Fruit fly (Drosophila melanogaster) whole organism, embryonic: ENCODE results near the gene CG7702.
A peak's percentile ranks its signal among the peaks of the same experiment; 100 is the strongest.

Experiments used
- Atf3 ChIP-seq: fragments of 200-800 bp; sonication (Bioruptor generic); optimal IDR thresholded peaks from 3 replicates; lab custom pipeline; 2016; ENCODE audit warnings: missing biosample characterization, missing genetic modification characterization
- B-H2 ChIP-seq: fragments of 200-800 bp; sonication (Bioruptor generic); optimal IDR thresholded peaks from 2 replicates; lab custom pipeline; 2018; ENCODE audit warnings: missing biosample characterization, mild to moderate bottlenecking, missing genetic modification characterization
- Bteb2 ChIP-seq: fragments of 200-800 bp; sonication (Bioruptor generic); optimal IDR thresholded peaks from 2 replicates; lab custom pipeline; 2016; ENCODE audit warnings: missing biosample characterization, missing genetic modification characterization
- CG10979 ChIP-seq: fragments of 200-800 bp; sonication (Bioruptor generic); optimal IDR thresholded peaks from 2 replicates; lab custom pipeline; 2018; ENCODE audit warnings: missing biosample characterization, mild to moderate bottlenecking, missing genetic modification characterization, moderate library complexity
- CG11398 ChIP-seq: fragments of 200-800 bp; sonication (Bioruptor generic); optimal IDR thresholded peaks from 2 replicates; lab custom pipeline; 2016; ENCODE audit warnings: missing biosample characterization, missing genetic modification characterization
- CG12299 ChIP-seq: fragments of 200-800 bp; sonication (Bioruptor generic); optimal IDR thresholded peaks from 2 replicates; lab custom pipeline; 2018; ENCODE audit warnings: missing biosample characterization, mild to moderate bottlenecking, missing genetic modification characterization
- CG1233 ChIP-seq: fragments of 200-800 bp; sonication (Bioruptor generic); optimal IDR thresholded peaks from 4 replicates; lab custom pipeline; 2018; ENCODE audit warnings: missing biosample characterization, mild to moderate bottlenecking, missing genetic modification characterization
- CG12659 ChIP-seq: fragments of 200-800 bp; sonication (Bioruptor generic); optimal IDR thresholded peaks from 3 replicates; lab custom pipeline; 2017; ENCODE audit warnings: mild to moderate bottlenecking, missing biosample characterization, missing genetic modification reagents, missing genetic modification characterization
- CG13296 ChIP-seq: fragments of 200-800 bp; sonication (Bioruptor generic); optimal IDR thresholded peaks from 3 replicates; lab custom pipeline; 2018; ENCODE audit warnings: missing biosample characterization, mild to moderate bottlenecking, missing genetic modification characterization
- CG13624 ChIP-seq: fragments of 200-800 bp; sonication (Bioruptor generic); optimal IDR thresholded peaks from 2 replicates; lab custom pipeline; 2016; ENCODE audit warnings: missing biosample characterization, missing genetic modification characterization
- CG16779 ChIP-seq: fragments of 200-800 bp; sonication (Bioruptor generic); IDR thresholded peaks from 2 replicates; pipeline ENCODE4 v1.3.6; 2022; ENCODE audit warnings: missing biosample characterization, missing genetic modification characterization
- CG16813 ChIP-seq: fragments of 200-800 bp; sonication (Bioruptor generic); IDR thresholded peaks from 3 replicates; pipeline ENCODE4 v1.3.6; 2022; ENCODE audit warnings: missing biosample characterization, missing genetic modification characterization; ENCODE audit not compliant: partially characterized antibody
- CG18619 ChIP-seq: fragments of 200-800 bp; sonication (Bioruptor generic); optimal IDR thresholded peaks from 3 replicates; lab custom pipeline; 2017; ENCODE audit warnings: missing biosample characterization, mild to moderate bottlenecking, missing genetic modification characterization
- CG3163 ChIP-seq: fragments of 200-800 bp; sonication (Bioruptor generic); optimal IDR thresholded peaks from 3 replicates; lab custom pipeline; 2016; ENCODE audit warnings: missing biosample characterization, missing genetic modification characterization
- CG4854 ChIP-seq: fragments of 200-800 bp; sonication (Bioruptor generic); optimal IDR thresholded peaks from 2 replicates; lab custom pipeline; 2016; ENCODE audit warnings: missing biosample characterization, missing genetic modification characterization, inconsistent platforms
- CG6175 ChIP-seq: fragments of 200-800 bp; sonication (Bioruptor generic); IDR thresholded peaks from 3 replicates; pipeline ENCODE4 v1.3.6; 2022; ENCODE audit warnings: missing biosample characterization, missing genetic modification characterization
- CG6689 ChIP-seq: fragments of 200-800 bp; sonication (Bioruptor generic); IDR thresholded peaks from 2 replicates; pipeline ENCODE4 v1.3.6; 2022; ENCODE audit warnings: missing biosample characterization, missing genetic modification characterization
- CG7987 ChIP-seq: fragments of 200-800 bp; sonication (Bioruptor generic); optimal IDR thresholded peaks from 2 replicates; lab custom pipeline; 2018; ENCODE audit warnings: missing biosample characterization, mild to moderate bottlenecking, missing genetic modification characterization, moderate library complexity
- CG8359 ChIP-seq: fragments of 200-800 bp; sonication (Bioruptor generic); optimal IDR thresholded peaks from 2 replicates; lab custom pipeline; 2017; ENCODE audit warnings: missing biosample characterization, mild to moderate bottlenecking, missing genetic modification characterization, borderline replicate concordance
- CkIIα-i1 ChIP-seq: fragments of 200-800 bp; sonication (Bioruptor generic); IDR thresholded peaks from 2 replicates; pipeline ENCODE4 v1.3.6; 2022; ENCODE audit warnings: missing biosample characterization, missing genetic modification characterization
- Dek ChIP-seq: fragments of 200-800 bp; sonication (Bioruptor generic); optimal IDR thresholded peaks from 3 replicates; lab custom pipeline; 2019; ENCODE audit warnings: missing biosample characterization, mild to moderate bottlenecking, missing genetic modification characterization, moderate library complexity
- Dip3 ChIP-seq: fragments of 200-800 bp; sonication (Bioruptor generic); optimal IDR thresholded peaks from 3 replicates; lab custom pipeline; 2016; ENCODE audit warnings: missing biosample characterization, missing genetic modification characterization
- Dll ChIP-seq: fragments of 200-800 bp; sonication (Bioruptor generic); IDR thresholded peaks from 4 replicates; pipeline ENCODE4 v1.3.6; 2022; ENCODE audit warnings: missing biosample characterization, missing genetic modification characterization; ENCODE audit not compliant: partially characterized antibody
- Ets65A ChIP-seq: fragments of 200-800 bp; sonication (Bioruptor generic); peaks from one replicate; lab custom pipeline; 2016; ENCODE audit warnings: missing biosample characterization, missing genetic modification characterization
- HLH3B ChIP-seq: fragments of 200-800 bp; sonication (Bioruptor generic); IDR thresholded peaks from 2 replicates; pipeline ENCODE4 v1.3.6; 2022; ENCODE audit warnings: missing biosample characterization, missing genetic modification characterization
- Hmr ChIP-seq: fragments of 200-800 bp; sonication (Bioruptor generic); optimal IDR thresholded peaks from 3 replicates; lab custom pipeline; 2017; ENCODE audit warnings: mild to moderate bottlenecking, missing biosample characterization, missing genetic modification reagents, missing genetic modification characterization
- Hmx ChIP-seq: fragments of 200-800 bp; sonication (Bioruptor generic); optimal IDR thresholded peaks from 2 replicates; lab custom pipeline; 2016; ENCODE audit warnings: missing biosample characterization, missing genetic modification characterization
- Med ChIP-seq: fragments of 200-800 bp; sonication (Bioruptor generic); peaks from one replicate; lab custom pipeline; 2016; ENCODE audit warnings: missing biosample characterization, missing genetic modification characterization, mild to moderate bottlenecking, inconsistent platforms, moderate library complexity
- Nf-YB ChIP-seq: fragments of 200-800 bp; sonication (Bioruptor generic); optimal IDR thresholded peaks from 3 replicates; lab custom pipeline; 2019; ENCODE audit warnings: missing biosample characterization, mild to moderate bottlenecking, missing genetic modification characterization, moderate library complexity
- Ravus ChIP-seq: fragments of 200-800 bp; sonication (Bioruptor generic); IDR thresholded peaks from 2 replicates; pipeline ENCODE4 v1.3.6; 2022; ENCODE audit warnings: missing biosample characterization, missing genetic modification characterization
- Rfx ChIP-seq: fragments of 200-800 bp; sonication (Bioruptor generic); IDR thresholded peaks from 2 replicates; pipeline ENCODE4 v1.3.6; 2022; ENCODE audit warnings: missing biosample characterization, missing genetic modification characterization
- Sry-β ChIP-seq: fragments of 200-800 bp; sonication (Bioruptor generic); optimal IDR thresholded peaks from 2 replicates; lab custom pipeline; 2018; ENCODE audit warnings: missing biosample characterization, mild to moderate bottlenecking, missing genetic modification characterization, moderate library complexity
- Stat92E ChIP-seq, 3 experiments: fragments of >200 bp in 2 of 3; fragments of 200-800 bp in 1 of 3; sonication (Bioruptor generic) in 1 of 3; optimal IDR thresholded peaks; 2 replicates each; lab custom pipeline; 2017 to 2019; ENCODE audit warnings: missing biosample characterization in 3 of 3, missing genetic modification characterization in 3 of 3, mild to moderate bottlenecking in 1 of 3, moderate library complexity in 1 of 3
- Usf ChIP-seq: fragments of 200-800 bp; sonication (Bioruptor generic); optimal IDR thresholded peaks from 2 replicates; lab custom pipeline; 2017; ENCODE audit warnings: missing genotype, missing biosample characterization, missing genetic modification characterization
- YL-1 ChIP-seq: fragments of 200-800 bp; sonication (Bioruptor generic); optimal IDR thresholded peaks from 3 replicates; lab custom pipeline; 2017; ENCODE audit warnings: missing biosample characterization, mild to moderate bottlenecking, missing genetic modification characterization
- amos ChIP-seq: fragments of 200-800 bp; sonication (Bioruptor generic); IDR thresholded peaks from 2 replicates; pipeline ENCODE4 v1.3.6; 2022; ENCODE audit warnings: missing biosample characterization, missing genetic modification characterization; ENCODE audit not compliant: partially characterized antibody
- chm ChIP-seq: fragments of 200-800 bp; sonication (Bioruptor generic); IDR thresholded peaks from 2 replicates; pipeline ENCODE4 v1.3.6; 2022; ENCODE audit warnings: missing biosample characterization, missing genetic modification characterization
- ci ChIP-seq: fragments of 200-800 bp; sonication (Bioruptor generic); IDR thresholded peaks from 3 replicates; pipeline ENCODE4 v1.3.6; 2022; ENCODE audit warnings: missing biosample characterization, missing genetic modification characterization
- croc ChIP-seq: fragments of 200-800 bp; sonication (Bioruptor generic); conservative IDR thresholded peaks from 3 replicates; pipeline ENCODE4 v1.3.6; 2022; ENCODE audit warnings: missing biosample characterization, missing genetic modification characterization
- da ChIP-seq: fragments of 200-800 bp; sonication (Bioruptor generic); optimal IDR thresholded peaks from 2 replicates; lab custom pipeline; 2016; ENCODE audit warnings: missing biosample characterization, missing genetic modification characterization
- emc ChIP-seq: fragments of 200-800 bp; sonication (Bioruptor generic); optimal IDR thresholded peaks from 2 replicates; lab custom pipeline; 2016; ENCODE audit warnings: missing biosample characterization, missing genetic modification characterization
- ems ChIP-seq: fragments of 200-800 bp; sonication (Bioruptor generic); optimal IDR thresholded peaks from 3 replicates; lab custom pipeline; 2016; ENCODE audit warnings: missing biosample characterization, missing genetic modification characterization
- ftz-f1 ChIP-seq: fragments of 200-800 bp; sonication (Bioruptor generic); optimal IDR thresholded peaks from 2 replicates; lab custom pipeline; 2016; ENCODE audit warnings: missing biosample characterization, missing genetic modification characterization
- ham ChIP-seq: fragments of 200-800 bp; sonication (Bioruptor generic); IDR thresholded peaks from 2 replicates; pipeline ENCODE4 v1.3.6; 2022; ENCODE audit warnings: missing biosample characterization, missing genetic modification characterization
- nom ChIP-seq: fragments of 200-800 bp; sonication (Bioruptor generic); optimal IDR thresholded peaks from 2 replicates; lab custom pipeline; 2017; ENCODE audit warnings: missing biosample characterization, missing genetic modification characterization, mild to moderate bottlenecking, moderate library complexity, missing genetic modification reagents
- pan ChIP-seq, 4 experiments: fragments of >200 bp in 3 of 4; fragments of 200-800 bp in 1 of 4; sonication (Bioruptor generic) in 1 of 4; optimal IDR thresholded peaks in 3 of 4; IDR thresholded peaks in 1 of 4; 2 replicates each; pipeline versions ENCODE4 v1.3.6 to Lab custom; 2017 to 2022; ENCODE audit warnings: missing biosample characterization in 2 of 4, missing genetic modification characterization in 2 of 4, mixed read lengths in 1 of 4
- so ChIP-seq: fragments of 200-800 bp; sonication (Bioruptor generic); IDR thresholded peaks from 3 replicates; pipeline ENCODE4 v1.3.6; 2022; ENCODE audit warnings: missing biosample characterization, missing genetic modification characterization
- ssp ChIP-seq: fragments of 200-800 bp; sonication (Bioruptor generic); IDR thresholded peaks from 2 replicates; pipeline ENCODE4 v1.3.6; 2022; ENCODE audit warnings: missing biosample characterization, missing genetic modification characterization
- tll ChIP-seq, 2 experiments: fragments of 200-800 bp in 1 of 2; fragments of >200 bp in 1 of 2; sonication (Bioruptor generic) in 1 of 2; optimal IDR thresholded peaks; 2 replicates each; lab custom pipeline; 2017 to 2019; ENCODE audit warnings: missing biosample characterization in 2 of 2, missing genetic modification characterization in 2 of 2, mild to moderate bottlenecking in 1 of 2, moderate library complexity in 1 of 2
- z ChIP-seq: fragments of 200-800 bp; sonication (Bioruptor generic); IDR thresholded peaks from 3 replicates; pipeline ENCODE4 v1.3.6; 2022; ENCODE audit warnings: missing biosample characterization, missing genetic modification characterization

The CG7702 gene

dm6 chr3R:18628311-18628811 is 40.8 kb upstream of the CG7702 start (continued):
- TF ChIP-seq z (no peak), Atf3 (GFP tag; lab: Kevin White, UChicago) (peak; percentile 34), CG12659 (GFP tag; lab: Kevin White, UChicago) (no peak), CG8359 (GFP tag; lab: Kevin White, UChicago) (no peak), ftz-f1 (no peak), Hmr (GFP tag; lab: Kevin White, UChicago) (no peak), Stat92E (GFP tag; optimal IDR thresholded peaks at IDR 0.05; lab: Kevin White, UChicago) (no peak), Dip3 (GFP tag; lab: Kevin White, UChicago) (no peak), Med (GFP tag; lab: Kevin White, UChicago) (no peak), Hmx (GFP tag; lab: Kevin White, UChicago) (no peak), emc (GFP tag; lab: Kevin White, UChicago) (no peak), CG11398 (GFP tag; lab: Kevin White, UChicago) (no peak), CkIIα-i1 (no peak), CG10979 (tag; lab: Kevin White, UChicago) (no peak), HLH3B (no peak), ci (no peak), Ets65A (GFP tag; lab: Kevin White, UChicago) (no peak), Dek (tag; lab: Kevin White, UChicago) (no peak), ham (GFP tag; lab: Robert Waterston, UW) (no peak), nom (peak; percentile 12), ems (GFP tag; lab: Kevin White, UChicago) (no peak), CG6689 (no peak), CG12299 (tag; lab: Kevin White, UChicago) (no peak), croc (GFP tag; lab: Robert Waterston, UW) (no peak), pan (optimal IDR thresholded peaks at IDR 0.05; lab: Kevin White, UChicago) (no peak), pan (GFP tag; optimal IDR thresholded peaks at IDR 0.05 in 1 of 2, IDR thresholded peaks at IDR 0.05 in 1 of 2) (no peak), ssp (GFP tag; lab: Robert Waterston, UW) (no peak), CG13296 (no peak), so (GFP tag; lab: Robert Waterston, UW) (no peak), chm (GFP tag; lab: Robert Waterston, UW) (no peak), Bteb2 (GFP tag; lab: Kevin White, UChicago) (no peak), tll (GFP tag; optimal IDR thresholded peaks at IDR 0.05; lab: Kevin White, UChicago) (no peak), CG16813 (GFP tag; lab: Robert Waterston, UW) (peak; percentile 40; the same call in 2 of the 3 replicates), CG6175 (GFP tag; lab: Robert Waterston, UW) (peak; percentile 43; the same call in 1 of the 3 replicates), da (GFP tag; lab: Kevin White, UChicago) (no peak), CG1233 (GFP tag; lab: Kevin White, UChicago) (no peak), Usf (GFP tag; lab: Kevin White, UChicago) (no peak), Sry-β (GFP tag; lab: Kevin White, UChicago) (peak; percentile 81), CG18619 (GFP tag; lab: Kevin White, UChicago) (no peak), CG7987 (no peak), CG4854 (GFP tag; lab: Kevin White, UChicago) (no peak), Ravus (no peak), Dll (peak; percentile 60; the same call in 3 of the 4 replicates), Nf-YB (GFP tag; lab: Kevin White, UChicago) (no peak), CG13624 (GFP tag; lab: Kevin White, UChicago) (no peak), B-H2 (GFP tag; lab: Kevin White, UChicago) (no peak), CG16779 (GFP tag; lab: Robert Waterston, UW) (no peak), Rfx (GFP tag; lab: Robert Waterston, UW) (no peak), amos (GFP tag; lab: Robert Waterston, UW) (peak; percentile 55; the same call in 1 of the 2 replicates), YL-1 (GFP tag; lab: Kevin White, UChicago) (no peak), CG3163 (GFP tag; lab: Kevin White, UChicago) (no peak)
